Worm (Caenorhabditis elegans) whole organism, L4 larva: ENCODE data around the gene E02H9.6.
A peak's percentile ranks its signal among the peaks of the same experiment; 100 is the strongest.
"Not testable (repeated sequence)": the region's sequence is repeated elsewhere in the genome, so short reads cannot be mapped to it uniquely, and the experiment has no call there.

ENCODE experiments used
- ama-1 ChIP-seq: fragments of 150-350 bp; optimal IDR thresholded peaks from 2 replicates; lab custom pipeline; 2014; ENCODE audit warnings: inconsistent platforms, mixed read lengths
- arid-1 ChIP-seq: fragments of 200-800 bp; sonication (Bioruptor generic); conservative IDR thresholded peaks from 2 replicates; pipeline ENCODE4 v1.3.6; 2022; ENCODE audit warnings: missing genetic modification reagents, missing genetic modification characterization, missing compliant biosample characterization
- ces-1 ChIP-seq: fragments of 150-350 bp; sonication (generic microtip); optimal IDR thresholded peaks from 4 replicates; lab custom pipeline; 2014; ENCODE audit warnings: missing biosample characterization, missing genetic modification reagents, missing genetic modification characterization
- dmd-8 ChIP-seq: fragments of 200-800 bp; sonication (Bioruptor generic); IDR thresholded peaks from 2 replicates; pipeline ENCODE4 v1.3.6; 2022; ENCODE audit warnings: missing genetic modification characterization, missing compliant biosample characterization
- dve-1 ChIP-seq: sonication (generic microtip); optimal IDR thresholded peaks from 2 replicates; lab custom pipeline; 2017; ENCODE audit warnings: antibody characterized with exemption, mild to moderate bottlenecking, missing genetic modification characterization, missing compliant biosample characterization; ENCODE audit not compliant: insufficient read depth
- egl-27 ChIP-seq: sonication (generic microtip); optimal IDR thresholded peaks from 3 replicates; lab custom pipeline; 2017; ENCODE audit warnings: missing biosample characterization, missing genetic modification reagents, missing genetic modification characterization
- hlh-30 ChIP-seq: sonication (generic microtip); optimal IDR thresholded peaks from 2 replicates; lab custom pipeline; 2017; ENCODE audit warnings: antibody characterized with exemption, mild to moderate bottlenecking, missing genetic modification characterization, missing compliant biosample characterization; ENCODE audit not compliant: insufficient read depth
- lin-13 ChIP-seq: fragments of 150-350 bp; optimal IDR thresholded peaks from 2 replicates; lab custom pipeline; 2014; ENCODE audit warnings: missing biosample characterization, missing genetic modification reagents, missing genetic modification characterization
- lin-39 ChIP-seq: fragments of 150-350 bp; optimal IDR thresholded peaks from 2 replicates; lab custom pipeline; 2014; ENCODE audit warnings: missing biosample characterization, missing genetic modification reagents, missing genetic modification characterization
- mdt-29 ChIP-seq: fragments of 200-800 bp; sonication (Bioruptor generic); IDR thresholded peaks from 2 replicates; pipeline ENCODE4 v1.3.6; 2022; ENCODE audit warnings: missing genetic modification reagents, missing genetic modification characterization, missing compliant biosample characterization
- mes-2 ChIP-seq: sonication (generic microtip); optimal IDR thresholded peaks from 2 replicates; lab custom pipeline; 2016; ENCODE audit warnings: missing genotype, mild to moderate bottlenecking, missing genetic modification characterization, missing compliant biosample characterization; ENCODE audit not compliant: poor library complexity, severe bottlenecking
- nhr-11 ChIP-seq: fragments of 150-350 bp; optimal IDR thresholded peaks from 2 replicates; lab custom pipeline; 2014; ENCODE audit warnings: missing biosample characterization, missing genetic modification characterization
- tra-1 ChIP-seq: fragments of 200-800 bp; sonication (Bioruptor generic); IDR thresholded peaks from 2 replicates; pipeline ENCODE4 v1.3.6; 2022; ENCODE audit warnings: missing genetic modification reagents, missing genetic modification characterization, missing compliant biosample characterization

DNA sequence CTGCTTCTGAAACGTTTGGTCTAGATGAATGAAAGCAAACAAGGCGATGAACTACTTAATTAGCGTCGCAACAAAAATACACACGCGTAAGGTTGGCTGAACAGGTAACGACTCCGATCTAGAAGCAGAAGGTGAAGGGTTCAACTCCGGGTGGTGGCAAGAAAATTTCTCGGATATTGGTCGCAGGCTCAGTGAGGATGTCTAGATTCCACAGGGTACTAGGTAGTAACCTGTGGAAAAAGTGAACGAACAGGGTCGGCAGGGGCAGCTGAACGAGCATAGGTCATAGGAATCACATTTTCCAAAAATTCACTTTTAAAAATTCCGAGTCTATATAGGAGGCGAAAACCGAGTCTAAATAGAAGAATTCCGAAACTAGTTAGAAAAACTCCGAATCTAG lies 24.5 kb downstream of the E02H9.6 start:
- not testable (repeated sequence) for TF ChIP-seq nhr-11; lin-13; hlh-30; tra-1; dve-1 (tag; lab: Kevin White, UChicago); mes-2; ces-1 (GFP tag; lab: Kevin White, UChicago); lin-39 (tag; lab: Kevin White, UChicago); arid-1 (GFP tag; lab: Robert Waterston, UW); mdt-29 (GFP tag; lab: Robert Waterston, UW); ama-1 (lab: Kevin White, UChicago); egl-27
- peak; percentile 77 for TF ChIP-seq dmd-8 (GFP tag; lab: Robert Waterston, UW)
